Worm (Caenorhabditis elegans) whole organism, young adult: ENCODE measurements around the gene F07C6.4.

Source experiments
- B0035.1 ChIP-seq: sonication (generic microtip); optimal IDR thresholded peaks from 2 replicates; lab custom pipeline; 2016; ENCODE audit warnings: missing genetic modification characterization, mild to moderate bottlenecking, missing compliant biosample characterization, missing genotype, missing genetic modification reagents
- C06A6.2 ChIP-seq: fragments of 200-800 bp; sonication (Bioruptor generic); conservative IDR thresholded peaks from 2 replicates; pipeline ENCODE4 v1.3.6; 2022; ENCODE audit warnings: missing genetic modification characterization, missing compliant biosample characterization
- D2030.7 ChIP-seq: fragments of 200-800 bp; sonication (Bioruptor generic); IDR thresholded peaks from 2 replicates; pipeline ENCODE4 v1.3.6; 2022; ENCODE audit warnings: missing genetic modification reagents, missing genetic modification characterization, missing compliant biosample characterization
- F23B12.7 ChIP-seq: sonication (generic microtip); optimal IDR thresholded peaks from 2 replicates; lab custom pipeline; 2017; ENCODE audit warnings: missing genetic modification characterization, mild to moderate bottlenecking, missing compliant biosample characterization, antibody characterized with exemption, moderate library complexity; ENCODE audit not compliant: insufficient read depth
- F37B4.10 ChIP-seq: fragments of 200-800 bp; sonication (Bioruptor generic); IDR thresholded peaks from 2 replicates; pipeline ENCODE4 v1.3.6; 2022; ENCODE audit warnings: missing genetic modification characterization, missing compliant biosample characterization
- F39B2.1 ChIP-seq: fragments of 200-800 bp; sonication (Bioruptor generic); IDR thresholded peaks from 2 replicates; pipeline ENCODE4 v1.3.6; 2022; ENCODE audit warnings: missing genetic modification reagents, missing genetic modification characterization, missing compliant biosample characterization
- F55B11.4 ChIP-seq: sonication (generic microtip); optimal IDR thresholded peaks from 2 replicates; lab custom pipeline; 2016; ENCODE audit warnings: missing compliant biosample characterization, missing genetic modification characterization, borderline replicate concordance; ENCODE audit not compliant: insufficient read depth
- K11D2.4 ChIP-seq: fragments of 200-800 bp; sonication (Bioruptor generic); IDR thresholded peaks from 2 replicates; pipeline ENCODE4 v1.3.6; 2022; ENCODE audit warnings: missing genetic modification reagents, missing genetic modification characterization, missing compliant biosample characterization
- T07F8.4 ChIP-seq: sonication (generic microtip); optimal IDR thresholded peaks from 2 replicates; lab custom pipeline; 2016; ENCODE audit warnings: mild to moderate bottlenecking, missing genetic modification characterization, moderate library complexity, missing compliant biosample characterization
- Y95B8A.8 ChIP-seq: fragments of 200-800 bp; sonication (Bioruptor generic); IDR thresholded peaks from 2 replicates; pipeline ENCODE4 v1.3.6; 2022; ENCODE audit warnings: missing genetic modification reagents, missing genetic modification characterization, missing compliant biosample characterization
- ama-1 ChIP-seq, 3 experiments: fragments of 150-350 bp in 1 of 3; sonication (generic microtip) in 2 of 3; optimal IDR thresholded peaks; 2 replicates each; lab custom pipeline; 2014 to 2018; ENCODE audit warnings: missing biosample characterization in 2 of 3, missing genetic modification characterization in 2 of 3, missing genetic modification reagents in 2 of 3
- aptf-2 ChIP-seq: fragments of 200-800 bp; sonication (Bioruptor generic); conservative IDR thresholded peaks from 2 replicates; pipeline ENCODE4 v1.3.6; 2022; ENCODE audit warnings: missing genetic modification reagents, missing genetic modification characterization, missing compliant biosample characterization
- aptf-3 ChIP-seq: fragments of 200-800 bp; sonication (Bioruptor generic); IDR thresholded peaks from 2 replicates; pipeline ENCODE4 v1.3.6; 2022; ENCODE audit warnings: missing genetic modification characterization, missing compliant biosample characterization
- atf-7 ChIP-seq: sonication (generic microtip); optimal IDR thresholded peaks from 2 replicates; lab custom pipeline; 2017; ENCODE audit warnings: mild to moderate bottlenecking, missing genetic modification characterization, missing compliant biosample characterization
- athp-1 ChIP-seq: sonication (generic microtip); optimal IDR thresholded peaks from 2 replicates; lab custom pipeline; 2017; ENCODE audit warnings: mild to moderate bottlenecking, missing genetic modification characterization, missing compliant biosample characterization
- attf-5 ChIP-seq: fragments of 200-800 bp; sonication (Bioruptor generic); optimal IDR thresholded peaks from 2 replicates; lab custom pipeline; 2018; ENCODE audit warnings: mild to moderate bottlenecking, missing genetic modification characterization, missing compliant biosample characterization
- bed-1 ChIP-seq: fragments of 200-800 bp; sonication (Bioruptor generic); IDR thresholded peaks from 2 replicates; pipeline ENCODE4 v1.3.6; 2022; ENCODE audit warnings: missing genetic modification reagents, missing genetic modification characterization, missing compliant biosample characterization
- ccch-3 ChIP-seq: fragments of 200-800 bp; sonication (Bioruptor generic); optimal IDR thresholded peaks from 2 replicates; lab custom pipeline; 2018; ENCODE audit warnings: mild to moderate bottlenecking, missing genetic modification characterization, missing compliant biosample characterization
- ceh-27 ChIP-seq: fragments of 200-800 bp; sonication (Bioruptor generic); optimal IDR thresholded peaks from 2 replicates; lab custom pipeline; 2018; ENCODE audit warnings: mild to moderate bottlenecking, missing genetic modification characterization, moderate library complexity, missing compliant biosample characterization
- ceh-91 ChIP-seq: fragments of 200-800 bp; sonication (Bioruptor generic); IDR thresholded peaks from 2 replicates; pipeline ENCODE4 v1.3.6; 2022; ENCODE audit warnings: missing genetic modification reagents, missing genetic modification characterization, missing compliant biosample characterization
- die-1 ChIP-seq: sonication (generic microtip); optimal IDR thresholded peaks from 2 replicates; lab custom pipeline; 2016; ENCODE audit warnings: missing genotype, mild to moderate bottlenecking, missing genetic modification characterization, missing compliant biosample characterization
- dpff-1 ChIP-seq: sonication (generic microtip); optimal IDR thresholded peaks from 2 replicates; lab custom pipeline; 2017; ENCODE audit warnings: mild to moderate bottlenecking, missing genetic modification characterization, missing compliant biosample characterization
- dpl-1 ChIP-seq: fragments of 150-350 bp; optimal IDR thresholded peaks from 2 replicates; lab custom pipeline; 2014; ENCODE audit warnings: missing biosample characterization, missing genetic modification reagents, missing genetic modification characterization
- efl-1 ChIP-seq: fragments of 150-350 bp; optimal IDR thresholded peaks from 2 replicates; lab custom pipeline; 2014; ENCODE audit warnings: missing biosample characterization, missing genetic modification reagents, missing genetic modification characterization
- him-1 ChIP-seq: sonication (generic microtip); optimal IDR thresholded peaks from 2 replicates; lab custom pipeline; 2016; ENCODE audit warnings: missing genotype, missing genetic modification reagents, missing genetic modification characterization, missing compliant biosample characterization
- hlh-26 ChIP-seq: fragments of 200-800 bp; sonication (Bioruptor generic); conservative IDR thresholded peaks from 2 replicates; pipeline ENCODE4 v1.3.6; 2022; ENCODE audit warnings: missing genetic modification reagents, missing genetic modification characterization, missing compliant biosample characterization
- hrde-1 ChIP-seq: sonication (generic microtip); optimal IDR thresholded peaks from 2 replicates; lab custom pipeline; 2016; ENCODE audit warnings: missing genetic modification characterization, mild to moderate bottlenecking, missing compliant biosample characterization, moderate library complexity, missing genotype, missing genetic modification reagents, borderline replicate concordance
- lag-1 ChIP-seq: fragments of 200-800 bp; sonication (Bioruptor generic); IDR thresholded peaks from 2 replicates; pipeline ENCODE4 v1.3.6; 2022; ENCODE audit warnings: missing genetic modification reagents, missing genetic modification characterization, missing compliant biosample characterization
- let-607 ChIP-seq, 2 experiments: fragments of 200-800 bp in 1 of 2; sonication (Bioruptor generic) in 1 of 2; sonication (generic microtip) in 1 of 2; optimal IDR thresholded peaks; 2 replicates each; lab custom pipeline; 2016 to 2018; ENCODE audit warnings: mild to moderate bottlenecking in 2 of 2, missing compliant biosample characterization in 2 of 2, missing genetic modification characterization in 2 of 2, moderate library complexity in 2 of 2, missing genotype in 1 of 2
- lir-1 ChIP-seq: fragments of 200-800 bp; sonication (Bioruptor generic); conservative IDR thresholded peaks from 2 replicates; pipeline ENCODE4 v1.3.6; 2022; ENCODE audit warnings: missing genetic modification reagents, missing genetic modification characterization, missing compliant biosample characterization
- madf-3 ChIP-seq: fragments of 200-800 bp; sonication (Bioruptor generic); IDR thresholded peaks from 2 replicates; pipeline ENCODE4 v1.3.6; 2022; ENCODE audit warnings: missing genetic modification reagents, missing genetic modification characterization, missing compliant biosample characterization
- mel-28 ChIP-seq: sonication (generic microtip); optimal IDR thresholded peaks from 2 replicates; lab custom pipeline; 2016; ENCODE audit warnings: borderline replicate concordance, mild to moderate bottlenecking, missing genetic modification characterization, missing compliant biosample characterization
- nfya-2 ChIP-seq: fragments of 200-800 bp; sonication (Bioruptor generic); IDR thresholded peaks from 2 replicates; pipeline ENCODE4 v1.3.6; 2022; ENCODE audit warnings: missing genetic modification reagents, missing genetic modification characterization, missing compliant biosample characterization
- nfyb-1 ChIP-seq: fragments of 200-800 bp; sonication (Bioruptor generic); IDR thresholded peaks from 2 replicates; pipeline ENCODE4 v1.3.6; 2022; ENCODE audit warnings: missing genetic modification reagents, missing genetic modification characterization, missing compliant biosample characterization
- nhr-120 ChIP-seq: fragments of 200-800 bp; sonication (Bioruptor generic); IDR thresholded peaks from 2 replicates; pipeline ENCODE4 v1.3.6; 2022; ENCODE audit warnings: missing genetic modification characterization, missing compliant biosample characterization
- nhr-179 ChIP-seq: sonication (generic microtip); optimal IDR thresholded peaks from 2 replicates; lab custom pipeline; 2016; ENCODE audit warnings: mild to moderate bottlenecking, missing genetic modification characterization, missing compliant biosample characterization
- rcor-1 ChIP-seq: fragments of 200-800 bp; sonication (Bioruptor generic); IDR thresholded peaks from 2 replicates; pipeline ENCODE4 v1.3.6; 2022; ENCODE audit warnings: missing genetic modification reagents, missing genetic modification characterization, missing compliant biosample characterization
- rec-8 ChIP-seq, 2 experiments: sonication (generic microtip); optimal IDR thresholded peaks; 2 replicates each; lab custom pipeline; 2016; ENCODE audit warnings: mild to moderate bottlenecking in 2 of 2, missing genetic modification characterization in 2 of 2, missing genetic modification reagents in 2 of 2, missing genotype in 2 of 2, missing biosample characterization in 1 of 2, missing compliant biosample characterization in 1 of 2, moderate library complexity in 1 of 2
- repo-1 ChIP-seq: sonication (generic microtip); optimal IDR thresholded peaks from 2 replicates; lab custom pipeline; 2017; ENCODE audit warnings: mild to moderate bottlenecking, missing genetic modification characterization, missing compliant biosample characterization
- snpc-1.1 ChIP-seq: sonication (generic microtip); optimal IDR thresholded peaks from 2 replicates; lab custom pipeline; 2017; ENCODE audit warnings: missing genetic modification characterization, mild to moderate bottlenecking, missing compliant biosample characterization, antibody characterized with exemption, moderate library complexity, missing genotype, missing genetic modification reagents; ENCODE audit not compliant: insufficient read depth
- tbp1 ChIP-seq: fragments of 200-800 bp; sonication (Bioruptor generic); optimal IDR thresholded peaks from 2 replicates; lab custom pipeline; 2018; ENCODE audit warnings: mild to moderate bottlenecking, missing genetic modification characterization, missing compliant biosample characterization
- zfh-2 ChIP-seq: fragments of 200-800 bp; sonication (Bioruptor generic); conservative IDR thresholded peaks from 2 replicates; pipeline ENCODE4 v1.3.6; 2022; ENCODE audit warnings: missing genetic modification reagents, missing genetic modification characterization, missing compliant biosample characterization
- zim-3 ChIP-seq: sonication (generic microtip); optimal IDR thresholded peaks from 2 replicates; lab custom pipeline; 2017; ENCODE audit warnings: mild to moderate bottlenecking, missing genetic modification characterization, moderate library complexity, missing compliant biosample characterization
- ztf-25 ChIP-seq: fragments of 200-800 bp; sonication (Bioruptor generic); IDR thresholded peaks from 2 replicates; pipeline ENCODE4 v1.3.6; 2022; ENCODE audit warnings: missing genetic modification reagents, missing genetic modification characterization, missing compliant biosample characterization
- ztf-26 ChIP-seq: sonication (generic microtip); optimal IDR thresholded peaks from 2 replicates; lab custom pipeline; 2017; ENCODE audit warnings: missing genetic modification characterization, missing compliant biosample characterization
- ztf-28 ChIP-seq: fragments of 200-800 bp; sonication (Bioruptor generic); IDR thresholded peaks from 2 replicates; pipeline ENCODE4 v1.3.6; 2022; ENCODE audit warnings: missing genetic modification reagents, missing genetic modification characterization, missing compliant biosample characterization

Gene F07C6.4

ce11 chrIV:12781804-12782449 is 23.8 kb upstream of the F07C6.4 start (continued):
- TF ChIP-seq hrde-1 (tag; lab: Kevin White, UChicago) (no peak), nhr-179 (tag; lab: Kevin White, UChicago) (no peak), aptf-3 (GFP tag; lab: Robert Waterston, UW) (no peak), atf-7 (tag; lab: Kevin White, UChicago) (no peak), B0035.1 (tag; lab: Kevin White, UChicago) (no peak), attf-5 (GFP tag; lab: Kevin White, UChicago) (no peak), ceh-27 (GFP tag; lab: Kevin White, UChicago) (no peak), ceh-91 (GFP tag; lab: Robert Waterston, UW) (peak; percentile 40; the same call in 1 of the 2 replicates), ama-1 (optimal IDR thresholded peaks at IDR 0.05; lab: Kevin White, UChicago) (no peak), ama-1 (GFP tag; optimal IDR thresholded peaks at IDR 0.05; lab: Kevin White, UChicago) (no peak), ztf-26 (no peak), C06A6.2 (GFP tag; lab: Robert Waterston, UW) (no peak), K11D2.4 (GFP tag; lab: Robert Waterston, UW) (no peak), dpl-1 (no peak), aptf-2 (GFP tag; lab: Robert Waterston, UW) (peak; percentile 69; the same call in 1 of the 2 replicates), snpc-1.1 (tag; lab: Kevin White, UChicago) (peak; percentile 93), rcor-1 (GFP tag; lab: Robert Waterston, UW) (peak; percentile 81), F37B4.10 (GFP tag; lab: Robert Waterston, UW) (no peak), madf-3 (GFP tag; lab: Robert Waterston, UW) (0 out of 2 replicates have a peak, but pooled peaks have one; percentile 26), ztf-25 (GFP tag; lab: Robert Waterston, UW) (no peak), F55B11.4 (tag; lab: Kevin White, UChicago) (no peak), efl-1 (peak; percentile 11), die-1 (tag; lab: Kevin White, UChicago) (no peak), D2030.7 (peak; percentile 94), nfya-2 (GFP tag; lab: Robert Waterston, UW) (no peak), bed-1 (GFP tag; lab: Robert Waterston, UW) (no peak), lir-1 (GFP tag; lab: Robert Waterston, UW) (no peak), F39B2.1 (GFP tag; lab: Robert Waterston, UW) (no peak), T07F8.4 (no peak), nhr-120 (GFP tag; lab: Robert Waterston, UW) (no peak), nfyb-1 (GFP tag; lab: Robert Waterston, UW) (peak; percentile 69; the same call in 1 of the 2 replicates), mel-28 (tag; lab: Kevin White, UChicago) (no peak), lag-1 (no peak), let-607 (tag; optimal IDR thresholded peaks at IDR 0.05; lab: Kevin White, UChicago) (no peak), repo-1 (tag; lab: Kevin White, UChicago) (no peak), zim-3 (tag; lab: Kevin White, UChicago) (no peak), ccch-3 (no peak)
- TF ChIP-seq, all 124 proteins: peak for 33

ce11 chrIV:12783165-12783564 is 22.6 kb upstream of the F07C6.4 start:
- TF ChIP-seq ceh-27 (GFP tag; lab: Kevin White, UChicago) (no peak), tbp1 (GFP tag; lab: Kevin White, UChicago) (no peak), K11D2.4 (GFP tag; lab: Robert Waterston, UW) (no peak), C06A6.2 (GFP tag; lab: Robert Waterston, UW) (no peak), rec-8 (tag; optimal IDR thresholded peaks at IDR 0.05; lab: Kevin White, UChicago) (no peak), F23B12.7 (tag; lab: Kevin White, UChicago) (no peak), him-1 (no peak), dpff-1 (tag; lab: Kevin White, UChicago) (no peak), athp-1 (no peak), aptf-3 (GFP tag; lab: Robert Waterston, UW) (no peak), hlh-26 (no peak), ztf-28 (GFP tag; lab: Robert Waterston, UW) (no peak), ztf-25 (GFP tag; lab: Robert Waterston, UW) (no peak), Y95B8A.8 (GFP tag; lab: Robert Waterston, UW) (no peak), zfh-2 (GFP tag; lab: Robert Waterston, UW) (no peak)
